Worm (Caenorhabditis elegans) whole organism, L1 larva: ENCODE results near the gene ZK673.6.

Experiments
- C04F5.9 ChIP-seq: sonication (generic microtip); optimal IDR thresholded peaks from 2 replicates; lab custom pipeline; 2016; ENCODE audit warnings: missing genetic modification characterization, missing compliant biosample characterization
- aha-1 ChIP-seq: fragments of 150-350 bp; optimal IDR thresholded peaks from 2 replicates; lab custom pipeline; 2014; ENCODE audit warnings: missing biosample characterization, missing genetic modification characterization
- ces-1 ChIP-seq: fragments of 150-350 bp; optimal IDR thresholded peaks from 2 replicates; lab custom pipeline; 2014; ENCODE audit warnings: missing biosample characterization, missing genetic modification reagents, missing genetic modification characterization
- efl-1 ChIP-seq, 4 experiments: fragments of 150-350 bp; optimal IDR thresholded peaks in 3 of 4; peaks in 1 of 4; 1 replicate in 1 of 4; 2 replicates in 3 of 4; lab custom pipeline; 2014; ENCODE audit warnings: missing biosample characterization in 2 of 4, missing genetic modification characterization in 2 of 4, missing genetic modification reagents in 2 of 4
- elt-2 ChIP-seq: sonication (generic microtip); optimal IDR thresholded peaks from 2 replicates; lab custom pipeline; 2016; ENCODE audit warnings: missing genetic modification characterization, mild to moderate bottlenecking, inconsistent platforms, missing compliant biosample characterization, missing genetic modification reagents
- grh-1 ChIP-seq: fragments of 200-800 bp; sonication (Bioruptor generic); IDR thresholded peaks from 2 replicates; pipeline ENCODE4 v1.3.6; 2022; ENCODE audit warnings: missing genetic modification reagents, missing genetic modification characterization, missing compliant biosample characterization
- nhr-12 ChIP-seq: sonication (generic microtip); optimal IDR thresholded peaks from 2 replicates; lab custom pipeline; 2017; ENCODE audit warnings: missing biosample characterization, missing genetic modification characterization
- nhr-76 ChIP-seq: sonication (generic microtip); optimal IDR thresholded peaks from 2 replicates; lab custom pipeline; 2017; ENCODE audit warnings: missing biosample characterization, missing genetic modification characterization
- unc-30 ChIP-seq: sonication (generic microtip); optimal IDR thresholded peaks from 2 replicates; lab custom pipeline; 2017; ENCODE audit warnings: missing biosample characterization, missing genetic modification characterization
- zag-1 ChIP-seq: fragments of 150-350 bp; optimal IDR thresholded peaks from 2 replicates; lab custom pipeline; 2014; ENCODE audit warnings: missing biosample characterization, missing genetic modification characterization

DNA sequence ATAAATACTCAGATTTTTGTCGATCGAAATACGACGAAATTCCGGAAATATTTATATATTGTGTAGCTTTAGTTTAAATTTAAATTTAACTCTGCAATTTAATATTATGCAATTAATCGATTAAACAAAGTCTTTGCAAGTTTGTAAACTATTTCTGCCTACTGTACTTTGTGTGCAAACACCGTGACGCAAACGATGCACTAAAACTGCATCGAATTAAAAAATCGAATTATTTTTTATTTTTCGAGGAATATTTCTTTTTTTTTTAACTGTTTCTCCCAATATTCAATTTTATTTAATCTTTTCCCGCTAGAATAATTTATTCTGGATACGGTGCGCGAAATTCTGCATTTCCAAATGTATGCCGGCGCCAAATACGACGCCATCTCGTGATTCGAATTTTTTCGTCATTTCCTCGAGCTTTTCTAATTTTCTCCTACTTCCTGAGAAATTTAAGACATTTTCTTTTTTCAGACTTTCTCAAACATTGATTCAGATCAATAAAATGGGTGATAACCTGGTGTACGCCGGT is 47.7 kb downstream of the ZK673.6 start, which contains the start of gene eif-2A:
- no peak for TF ChIP-seq nhr-12 (tag; lab: Kevin White, UChicago)
- TF ChIP-seq aha-1 (tag; lab: Kevin White, UChicago), result no peak
- TF ChIP-seq nhr-76 (tag; lab: Kevin White, UChicago), result no peak
- no peak for TF ChIP-seq grh-1 (GFP tag; lab: Robert Waterston, UW)
- TF ChIP-seq efl-1 (optimal IDR thresholded peaks at IDR 0.05; lab: Kevin White, UChicago), result peak in 1 of 2 experiments; percentile 44
- peak in 1 of 2 experiments; percentile 50 for TF ChIP-seq efl-1 (GFP tag; optimal IDR thresholded peaks at IDR 0.05 in 1 of 2; lab: Kevin White, UChicago)
- no peak for TF ChIP-seq unc-30 (tag; lab: Kevin White, UChicago)
- no peak for TF ChIP-seq ces-1
- no peak for TF ChIP-seq elt-2 (tag; lab: Kevin White, UChicago)
- no peak for TF ChIP-seq C04F5.9 (tag; lab: Kevin White, UChicago)
- TF ChIP-seq zag-1 (tag; lab: Kevin White, UChicago), result no peak
